Worm (Caenorhabditis elegans) whole organism, late embryonic: ENCODE measurements around the gene tbcb-1.

ENCODE experiments used
- F13H6.1 ChIP-seq: sonication (generic microtip); optimal IDR thresholded peaks from 2 replicates; lab custom pipeline; 2016; ENCODE audit warnings: missing genetic modification characterization, missing compliant biosample characterization
- ceh-22 ChIP-seq: sonication (generic microtip); optimal IDR thresholded peaks from 2 replicates; lab custom pipeline; 2017; ENCODE audit warnings: missing biosample characterization, missing genetic modification characterization
- fkh-10 ChIP-seq: fragments of 150-350 bp; optimal IDR thresholded peaks from 2 replicates; lab custom pipeline; 2014; ENCODE audit warnings: missing biosample characterization, missing genetic modification reagents, missing genetic modification characterization
- hlh-30 ChIP-seq: sonication (generic microtip); optimal IDR thresholded peaks from 2 replicates; lab custom pipeline; 2017; ENCODE audit warnings: antibody characterized with exemption, missing genetic modification characterization, missing compliant biosample characterization; ENCODE audit not compliant: insufficient read depth
- lin-11 ChIP-seq: fragments of 200-800 bp; sonication (Bioruptor generic); optimal IDR thresholded peaks from 2 replicates; lab custom pipeline; 2018; ENCODE audit warnings: mild to moderate bottlenecking, missing genetic modification characterization, missing compliant biosample characterization
- nhr-11 ChIP-seq: fragments of 150-350 bp; optimal IDR thresholded peaks from 2 replicates; lab custom pipeline; 2014; ENCODE audit warnings: missing biosample characterization, missing genetic modification characterization
- pag-3 ChIP-seq: sonication (generic microtip); optimal IDR thresholded peaks from 2 replicates; lab custom pipeline; 2016; ENCODE audit warnings: missing compliant biosample characterization, missing genetic modification characterization, borderline replicate concordance
- pax-1 ChIP-seq: fragments of 150-350 bp; optimal IDR thresholded peaks from 2 replicates; lab custom pipeline; 2014; ENCODE audit warnings: missing biosample characterization, missing genetic modification characterization
- pha-4 ChIP-seq: fragments of 150-350 bp; optimal IDR thresholded peaks from 2 replicates; lab custom pipeline; 2018; ENCODE audit warnings: missing biosample characterization, missing genetic modification reagents, missing genetic modification characterization
- pqm-1 ChIP-seq: sonication (generic microtip); optimal IDR thresholded peaks from 2 replicates; lab custom pipeline; 2016; ENCODE audit warnings: missing genetic modification characterization, missing compliant biosample characterization
- rnt-1 ChIP-seq: sonication (generic microtip); optimal IDR thresholded peaks from 2 replicates; lab custom pipeline; 2016; ENCODE audit warnings: missing genetic modification characterization, missing compliant biosample characterization
- unc-55 ChIP-seq: sonication (generic microtip); optimal IDR thresholded peaks from 2 replicates; lab custom pipeline; 2017; ENCODE audit warnings: missing biosample characterization, missing genetic modification reagents, missing genetic modification characterization
- ztf-16 ChIP-seq: sonication (generic microtip); optimal IDR thresholded peaks from 2 replicates; lab custom pipeline; 2017; ENCODE audit warnings: missing genetic modification characterization, missing compliant biosample characterization

DNA sequence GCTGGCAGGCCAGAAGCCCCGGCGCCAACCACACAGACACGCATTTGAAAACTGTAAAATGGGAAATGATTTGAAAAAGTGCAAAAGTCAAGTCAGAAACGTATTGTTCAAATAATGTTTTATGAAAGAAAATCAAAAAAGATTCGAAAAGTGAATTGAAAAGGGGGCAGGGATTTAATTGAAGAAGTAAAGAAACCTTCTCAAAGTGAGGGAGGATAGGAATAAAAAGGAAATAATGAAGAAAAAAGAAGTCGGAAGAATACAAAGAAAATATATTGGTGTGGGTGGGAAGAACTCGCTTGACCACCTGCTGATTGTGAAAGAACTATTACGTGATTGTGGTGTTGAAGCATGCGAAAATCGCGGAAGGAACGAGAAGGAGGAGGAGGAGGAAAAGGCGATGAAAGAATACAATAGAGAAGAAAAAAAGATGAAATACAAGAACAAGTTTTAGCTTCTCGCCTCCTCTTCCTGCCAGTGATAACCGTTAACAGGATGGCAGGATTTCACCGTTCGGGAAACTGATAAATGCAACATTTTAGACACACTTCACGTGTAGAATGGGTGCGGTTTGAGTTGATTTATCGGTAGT lies 14.8 kb downstream of the tbcb-1 start, which contains the start of gene fmo-4:
- TF ChIP-seq pqm-1 (no peak), unc-55 (GFP tag; lab: Kevin White, UChicago) (no peak), pag-3 (tag; lab: Kevin White, UChicago) (no peak), pha-4 (tag; lab: Kevin White, UChicago) (no peak), hlh-30 (tag; lab: Kevin White, UChicago) (no peak), lin-11 (tag; lab: Kevin White, UChicago) (no peak), nhr-11 (tag; lab: Kevin White, UChicago) (no peak), ztf-16 (tag; lab: Kevin White, UChicago) (no peak), fkh-10 (GFP tag; lab: Kevin White, UChicago) (no peak), pax-1 (tag; lab: Kevin White, UChicago) (no peak), ceh-22 (tag; lab: Kevin White, UChicago) (no peak), rnt-1 (no peak), F13H6.1 (no peak)
